Worm (Caenorhabditis elegans): ENCODE results near the gene Y94H6A.5.

The Y94H6A.5 gene

ce11 chrIV:2703927-2704401, at the start of gene Y94H6A.5 (continued):
- no peak for TF ChIP-seq dpff-1 (tag; optimal IDR thresholded peaks at IDR 0.05)
- no peak for TF ChIP-seq rec-8 (tag; optimal IDR thresholded peaks at IDR 0.05)
- TF ChIP-seq B0261.1 (tag; optimal IDR thresholded peaks at IDR 0.05), result no peak
- no peak for TF ChIP-seq nhr-27 (tag; optimal IDR thresholded peaks at IDR 0.05)
- peak; percentile 52; the same call in 1 of the 2 replicates for TF ChIP-seq B0019.2 (GFP tag; conservative IDR thresholded peaks at IDR 0.05)
- no peak for TF ChIP-seq aptf-3 (GFP tag; IDR thresholded peaks at IDR 0.05)
- no peak for TF ChIP-seq ceh-58 (GFP tag; IDR thresholded peaks at IDR 0.05)
- peak; percentile 32; the same call in 1 of the 2 replicates for TF ChIP-seq F33H1.4 (GFP tag; IDR thresholded peaks at IDR 0.05)
- TF ChIP-seq let-526 (GFP tag; IDR thresholded peaks at IDR 0.05), result no peak
- no peak for TF ChIP-seq athp-1 (tag; optimal IDR thresholded peaks at IDR 0.05)
- peak in 1 of 3 experiments; percentile 17 for TF ChIP-seq lin-35 (GFP tag; optimal IDR thresholded peaks at IDR 0.05)
- no peak for TF ChIP-seq mxl-1 (tag; optimal IDR thresholded peaks at IDR 0.05)
- TF ChIP-seq zim-3 (tag; optimal IDR thresholded peaks at IDR 0.05), result no peak
- no peak for TF ChIP-seq fkh-3 (tag; optimal IDR thresholded peaks at IDR 0.05)
- no peak for TF ChIP-seq nhr-90 (tag; optimal IDR thresholded peaks at IDR 0.05)
- TF ChIP-seq ama-1 (optimal IDR thresholded peaks at IDR 0.05), result no peak
- TF ChIP-seq ama-1 (GFP tag; optimal IDR thresholded peaks at IDR 0.05), result no peak
- TF ChIP-seq T07F8.4 (tag; optimal IDR thresholded peaks at IDR 0.05), result no peak
- no peak for TF ChIP-seq hrde-1 (tag; optimal IDR thresholded peaks at IDR 0.05; ENCODE audit: borderline replicate concordance)
- TF ChIP-seq tbp1 (GFP tag; optimal IDR thresholded peaks at IDR 0.05), result peak; percentile 10
- TF ChIP-seq dpl-1 (GFP tag; optimal IDR thresholded peaks at IDR 0.05), result no peak
- TF ChIP-seq ekl-4 (GFP tag; IDR thresholded peaks at IDR 0.05), result no peak
- TF ChIP-seq ztf-18 (tag; optimal IDR thresholded peaks at IDR 0.05), result peak; percentile 26
- TF ChIP-seq F37B4.10 (GFP tag; IDR thresholded peaks at IDR 0.05), result no peak
- TF ChIP-seq Y95B8A.8 (GFP tag; IDR thresholded peaks at IDR 0.05), result no peak
- no peak for TF ChIP-seq mes-4 (tag; optimal IDR thresholded peaks at IDR 0.05)
- no peak for TF ChIP-seq akir-1 (GFP tag; optimal IDR thresholded peaks at IDR 0.05)
- TF ChIP-seq K12H6.12 (tag; optimal IDR thresholded peaks at IDR 0.05), result no peak
- TF ChIP-seq mel-28 (tag; optimal IDR thresholded peaks at IDR 0.05; ENCODE audit: borderline replicate concordance), result no peak
- TF ChIP-seq let-607 (tag; optimal IDR thresholded peaks at IDR 0.05), result no peak

ce11 chrIV:2753541-2753940, 49.8 kb upstream of the Y94H6A.5 start:
- TF ChIP-seq lin-26 (GFP tag; IDR thresholded peaks at IDR 0.05), result no peak
- no peak for TF ChIP-seq nhr-179 (tag; optimal IDR thresholded peaks at IDR 0.05)
- no peak for TF ChIP-seq F10E7.11 (tag; optimal IDR thresholded peaks at IDR 0.05)
- no peak for TF ChIP-seq C17E4.6 (GFP tag; IDR thresholded peaks at IDR 0.05)
- no peak for TF ChIP-seq bed-2 (GFP tag; IDR thresholded peaks at IDR 0.05)
- TF ChIP-seq F37B4.10 (GFP tag; IDR thresholded peaks at IDR 0.05), result no peak
- no peak for TF ChIP-seq tbx-9 (tag; optimal IDR thresholded peaks at IDR 0.05; ENCODE audit: borderline replicate concordance)

- TF ChIP-seq hlh-12 (tag; optimal IDR thresholded peaks at IDR 0.05) (no peak), ztf-18 (tag; optimal IDR thresholded peaks at IDR 0.05) (no peak), ztf-22 (GFP tag; optimal IDR thresholded peaks at IDR 0.05) (no peak), rcor-1 (GFP tag; IDR thresholded peaks at IDR 0.05) (no peak), hlh-26 (GFP tag; conservative IDR thresholded peaks at IDR 0.05) (no peak), pbrm-1 (GFP tag; IDR thresholded peaks at IDR 0.05) (no peak), ceh-79 (tag; optimal IDR thresholded peaks at IDR 0.05) (no peak)
Measured at ce11 chrIV:2751568-2751967, 47.8 kb upstream of the Y94H6A.5 start, which contains the start of gene Y54G2A.41. TSS of gene Y54G2A.41 (plus strand) at chrIV:2751868.

Measured in whole organism, young adult.